Worm (Caenorhabditis elegans): ENCODE measurements around the gene unc-96.

- TF ChIP-seq ztf-29 (GFP tag; IDR thresholded peaks at IDR 0.05), result no peak
- TF ChIP-seq T22C8.4 (GFP tag; IDR thresholded peaks at IDR 0.05), result no peak
- no peak for TF ChIP-seq cog-1 (tag; optimal IDR thresholded peaks at IDR 0.05)
- TF ChIP-seq ztf-23 (GFP tag; IDR thresholded peaks at IDR 0.05), result no peak
Observed at ce11 chrX:573270-573669, 47.8 kb downstream of the unc-96 start.
